Worm (Caenorhabditis elegans): ENCODE results near the gene E02A10.4.

DNA sequence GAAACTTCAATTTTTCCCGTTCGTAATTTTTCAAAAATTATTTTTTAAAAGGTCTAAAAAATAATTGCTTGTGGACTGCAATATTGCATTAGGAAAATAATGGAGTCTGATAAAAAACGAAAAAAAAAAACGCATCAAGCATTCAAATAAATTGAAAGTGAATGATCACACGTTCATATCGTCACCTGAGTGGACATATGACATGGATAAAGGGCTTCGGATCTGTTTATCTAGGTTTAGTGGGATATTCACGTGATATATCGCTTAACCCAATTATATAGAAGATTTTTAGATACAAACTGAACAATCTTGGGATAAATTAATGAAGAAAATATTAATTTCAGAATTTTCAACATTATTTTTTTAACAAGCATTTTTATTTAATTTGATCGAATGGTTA, 17.0 kb downstream of the E02A10.4 start:
- TF ChIP-seq zag-1 (tag; optimal IDR thresholded peaks at IDR 0.05) (no peak), unc-86 (tag; optimal IDR thresholded peaks at IDR 0.05) (no peak), nhr-237 (tag; optimal IDR thresholded peaks at IDR 0.05) (no peak), jun-1 (tag; optimal IDR thresholded peaks at IDR 0.05) (no peak), sptf-1 (tag; optimal IDR thresholded peaks at IDR 0.05) (no peak)

Measured in whole organism, L1 larva.